Worm (Caenorhabditis elegans) whole organism, midembryonic: ENCODE measurements around the gene Y57G11B.5.

Experiments used
- T22C8.4 ChIP-seq: fragments of 200-800 bp; sonication (Bioruptor generic); IDR thresholded peaks from 2 replicates; pipeline ENCODE4 v1.3.6; 2022; ENCODE audit warnings: missing genetic modification characterization, missing compliant biosample characterization
- cog-1 ChIP-seq: sonication (generic microtip); optimal IDR thresholded peaks from 2 replicates; lab custom pipeline; 2016; ENCODE audit warnings: missing genetic modification characterization, missing compliant biosample characterization
- flt-1 ChIP-seq: fragments of 200-800 bp; sonication (Bioruptor generic); IDR thresholded peaks from 2 replicates; pipeline ENCODE4 v1.3.6; 2022; ENCODE audit warnings: missing genetic modification characterization, missing compliant biosample characterization
- klf-2 ChIP-seq: fragments of 200-800 bp; sonication (Bioruptor generic); conservative IDR thresholded peaks from 2 replicates; pipeline ENCODE4 v1.3.6; 2022; ENCODE audit warnings: missing genetic modification reagents, missing genetic modification characterization, missing compliant biosample characterization
- med-1 ChIP-seq: sonication (generic microtip); optimal IDR thresholded peaks from 2 replicates; lab custom pipeline; 2017; ENCODE audit warnings: missing genetic modification characterization, mild to moderate bottlenecking, missing compliant biosample characterization, antibody characterized with exemption, missing genetic modification reagents; ENCODE audit not compliant: insufficient read depth
- ref-1 ChIP-seq: fragments of 200-800 bp; sonication (Bioruptor generic); conservative IDR thresholded peaks from 2 replicates; pipeline ENCODE4 v1.3.6; 2022; ENCODE audit warnings: missing genetic modification reagents, missing genetic modification characterization, missing compliant biosample characterization
- tab-1 ChIP-seq: fragments of 200-800 bp; sonication (Bioruptor generic); IDR thresholded peaks from 2 replicates; pipeline ENCODE4 v1.3.6; 2022; ENCODE audit warnings: missing genetic modification characterization, missing compliant biosample characterization
- ztf-23 ChIP-seq: fragments of 200-800 bp; sonication (Bioruptor generic); IDR thresholded peaks from 2 replicates; pipeline ENCODE4 v1.3.6; 2022; ENCODE audit warnings: missing genetic modification reagents, missing genetic modification characterization, missing compliant biosample characterization
- ztf-29 ChIP-seq: fragments of 200-800 bp; sonication (Bioruptor generic); IDR thresholded peaks from 2 replicates; pipeline ENCODE4 v1.3.6; 2022; ENCODE audit warnings: missing genetic modification reagents, missing genetic modification characterization, missing compliant biosample characterization

The Y57G11B.5 gene

ce11 chrIV:14554788-14555187 lies 19.8 kb upstream of the Y57G11B.5 start, which contains the start of gene Y57G11B.6:
Y57G11B.6 (minus strand) TSS chrIV:14554888.
- TF ChIP-seq cog-1 (tag; lab: Kevin White, UChicago): no peak
- TF ChIP-seq flt-1 (GFP tag; lab: Robert Waterston, UW): no peak
- no peak for TF ChIP-seq T22C8.4 (GFP tag; lab: Robert Waterston, UW)
- TF ChIP-seq med-1 (GFP tag; lab: Kevin White, UChicago): no peak
- TF ChIP-seq ztf-23: no peak
- no peak for TF ChIP-seq ref-1 (GFP tag; lab: Robert Waterston, UW)
- TF ChIP-seq ztf-29: no peak
- no peak for TF ChIP-seq klf-2 (GFP tag; lab: Robert Waterston, UW)
- no peak for TF ChIP-seq tab-1 (GFP tag; lab: Robert Waterston, UW)

ce11 chrIV:14557642-14558041 lies 17.0 kb upstream of the Y57G11B.5 start:
- TF ChIP-seq ref-1 (GFP tag; lab: Robert Waterston, UW): no peak
- TF ChIP-seq cog-1 (tag; lab: Kevin White, UChicago): no peak
- TF ChIP-seq ztf-23: no peak
- no peak for TF ChIP-seq tab-1 (GFP tag; lab: Robert Waterston, UW)
- no peak for TF ChIP-seq T22C8.4 (GFP tag; lab: Robert Waterston, UW)
- no peak for TF ChIP-seq flt-1 (GFP tag; lab: Robert Waterston, UW)
- TF ChIP-seq klf-2 (GFP tag; lab: Robert Waterston, UW): no peak
- no peak for TF ChIP-seq ztf-29
- TF ChIP-seq med-1 (GFP tag; lab: Kevin White, UChicago): no peak

- TF ChIP-seq tab-1 (GFP tag; lab: Robert Waterston, UW) (no peak), T22C8.4 (GFP tag; lab: Robert Waterston, UW) (no peak), flt-1 (GFP tag; lab: Robert Waterston, UW) (no peak), ztf-23 (no peak), med-1 (GFP tag; lab: Kevin White, UChicago) (no peak), klf-2 (GFP tag; lab: Robert Waterston, UW) (no peak), ref-1 (GFP tag; lab: Robert Waterston, UW) (no peak), ztf-29 (no peak), cog-1 (tag; lab: Kevin White, UChicago) (no peak)
Measured at ce11 chrIV:14559267-14559666, 15.4 kb upstream of the Y57G11B.5 start.

ce11 chrIV:14561677-14562076 lies 12.9 kb upstream of the Y57G11B.5 start:
- no peak for TF ChIP-seq cog-1 (tag; lab: Kevin White, UChicago)
- TF ChIP-seq ztf-23: no peak
- no peak for TF ChIP-seq flt-1 (GFP tag; lab: Robert Waterston, UW)
- no peak for TF ChIP-seq klf-2 (GFP tag; lab: Robert Waterston, UW)
- TF ChIP-seq tab-1 (GFP tag; lab: Robert Waterston, UW): no peak
- no peak for TF ChIP-seq ref-1 (GFP tag; lab: Robert Waterston, UW)
- no peak for TF ChIP-seq ztf-29
- TF ChIP-seq T22C8.4 (GFP tag; lab: Robert Waterston, UW): no peak
- no peak for TF ChIP-seq med-1 (GFP tag; lab: Kevin White, UChicago)

- TF ChIP-seq ref-1 (GFP tag; lab: Robert Waterston, UW) (no peak), cog-1 (tag; lab: Kevin White, UChicago) (no peak), flt-1 (GFP tag; lab: Robert Waterston, UW) (no peak), tab-1 (GFP tag; lab: Robert Waterston, UW) (no peak), ztf-23 (no peak), ztf-29 (no peak), T22C8.4 (GFP tag; lab: Robert Waterston, UW) (no peak), med-1 (GFP tag; lab: Kevin White, UChicago) (no peak)
Measured at ce11 chrIV:14562649-14563268, 11.9 kb upstream of the Y57G11B.5 start.

ce11 chrIV:14565062-14565461 lies 9.6 kb upstream of the Y57G11B.5 start, which contains the start of gene Y57G11B.2:
Y57G11B.2 (plus strand) TSS chrIV:14565362.
- no peak for TF ChIP-seq ztf-23
- TF ChIP-seq T22C8.4 (GFP tag; lab: Robert Waterston, UW): no peak
- TF ChIP-seq tab-1 (GFP tag; lab: Robert Waterston, UW): no peak
- no peak for TF ChIP-seq med-1 (GFP tag; lab: Kevin White, UChicago)
- TF ChIP-seq cog-1 (tag; lab: Kevin White, UChicago): no peak

- TF ChIP-seq ztf-23 (no peak), ztf-29 (no peak)
Measured at ce11 chrIV:14571626-14572025, 3.0 kb upstream of the Y57G11B.5 start.

- no peak for TF ChIP-seq T22C8.4 (GFP tag; lab: Robert Waterston, UW)
- no peak for TF ChIP-seq med-1 (GFP tag; lab: Kevin White, UChicago)
- TF ChIP-seq ref-1 (GFP tag; lab: Robert Waterston, UW): no peak
- TF ChIP-seq klf-2 (GFP tag; lab: Robert Waterston, UW): no peak
- TF ChIP-seq ztf-29: no peak
- no peak for TF ChIP-seq flt-1 (GFP tag; lab: Robert Waterston, UW)
- no peak for TF ChIP-seq tab-1 (GFP tag; lab: Robert Waterston, UW)
- no peak for TF ChIP-seq cog-1 (tag; lab: Kevin White, UChicago)
- TF ChIP-seq ztf-23: no peak
Measured at ce11 chrIV:14572607-14573006, 2.0 kb upstream of the Y57G11B.5 start, which contains the start of gene glb-34. glb-34 (minus strand) TSS chrIV:14572707.

- TF ChIP-seq flt-1 (GFP tag; lab: Robert Waterston, UW): no peak
- no peak for TF ChIP-seq ref-1 (GFP tag; lab: Robert Waterston, UW)
- no peak for TF ChIP-seq ztf-29
- TF ChIP-seq T22C8.4 (GFP tag; lab: Robert Waterston, UW): no peak
- TF ChIP-seq klf-2 (GFP tag; lab: Robert Waterston, UW): no peak
- no peak for TF ChIP-seq cog-1 (tag; lab: Kevin White, UChicago)
- TF ChIP-seq med-1 (GFP tag; lab: Kevin White, UChicago): no peak
- TF ChIP-seq tab-1 (GFP tag; lab: Robert Waterston, UW): no peak
- TF ChIP-seq ztf-23: no peak
Measured at ce11 chrIV:14573068-14573467, 1.6 kb upstream of the Y57G11B.5 start.
